Fruit fly (Drosophila melanogaster) whole organism, embryonic: Measurements from ENCODE around the gene snz.

Source experiments
- B-H2 ChIP-seq: fragments of 200-800 bp; sonication (Bioruptor generic); optimal IDR thresholded peaks from 2 replicates; lab custom pipeline; 2018; ENCODE audit warnings: missing biosample characterization, mild to moderate bottlenecking, missing genetic modification characterization
- CG10147 ChIP-seq: fragments of 200-800 bp; sonication (Bioruptor generic); optimal IDR thresholded peaks from 2 replicates; lab custom pipeline; 2019; ENCODE audit warnings: missing biosample characterization, mild to moderate bottlenecking, missing genetic modification characterization, moderate library complexity
- CG10274 ChIP-seq: fragments of 200-800 bp; sonication (Bioruptor generic); optimal IDR thresholded peaks from 3 replicates; lab custom pipeline; 2017; ENCODE audit warnings: missing biosample characterization, mild to moderate bottlenecking, missing genetic modification characterization
- CG10543 ChIP-seq: fragments of 200-800 bp; sonication (Bioruptor generic); optimal IDR thresholded peaks from 3 replicates; lab custom pipeline; 2017; ENCODE audit warnings: missing biosample characterization, mild to moderate bottlenecking, missing genetic modification characterization, moderate library complexity
- CG10979 ChIP-seq: fragments of 200-800 bp; sonication (Bioruptor generic); optimal IDR thresholded peaks from 2 replicates; lab custom pipeline; 2018; ENCODE audit warnings: missing biosample characterization, mild to moderate bottlenecking, missing genetic modification characterization, moderate library complexity
- CG11247 ChIP-seq: fragments of 200-800 bp; sonication (Bioruptor generic); IDR thresholded peaks from 2 replicates; pipeline ENCODE4 v1.3.6; 2022; ENCODE audit warnings: missing biosample characterization, missing genetic modification characterization
- CG11695 ChIP-seq: fragments of 200-800 bp; sonication (Bioruptor generic); IDR thresholded peaks from 3 replicates; pipeline ENCODE4 v1.3.6; 2022; ENCODE audit warnings: missing biosample characterization, missing genetic modification characterization
- CG11723 ChIP-seq: fragments of 200-800 bp; sonication (Bioruptor generic); optimal IDR thresholded peaks from 2 replicates; lab custom pipeline; 2017; ENCODE audit warnings: missing biosample characterization, mild to moderate bottlenecking, missing genetic modification characterization
- CG12659 ChIP-seq: fragments of 200-800 bp; sonication (Bioruptor generic); optimal IDR thresholded peaks from 3 replicates; lab custom pipeline; 2017; ENCODE audit warnings: mild to moderate bottlenecking, missing biosample characterization, missing genetic modification reagents, missing genetic modification characterization
- CG14441 ChIP-seq: fragments of 200-800 bp; sonication (Bioruptor generic); IDR thresholded peaks from 2 replicates; pipeline ENCODE4 v1.3.6; 2022; ENCODE audit warnings: missing biosample characterization, missing genetic modification characterization
- CG15269 ChIP-seq: fragments of 200-800 bp; sonication (Bioruptor generic); optimal IDR thresholded peaks from 2 replicates; lab custom pipeline; 2018; ENCODE audit warnings: missing biosample characterization, mild to moderate bottlenecking, missing genetic modification characterization, moderate library complexity
- CG1602 ChIP-seq: fragments of 200-800 bp; sonication (Bioruptor generic); optimal IDR thresholded peaks from 3 replicates; lab custom pipeline; 2016; ENCODE audit warnings: missing biosample characterization, missing genetic modification characterization
- CG1603 ChIP-seq: fragments of 200-800 bp; sonication (Bioruptor generic); optimal IDR thresholded peaks from 2 replicates; lab custom pipeline; 2019; ENCODE audit warnings: missing biosample characterization, mild to moderate bottlenecking, missing genetic modification characterization, moderate library complexity
- CG16815 ChIP-seq: fragments of 200-800 bp; sonication (Bioruptor generic); optimal IDR thresholded peaks from 3 replicates; lab custom pipeline; 2017; ENCODE audit warnings: missing biosample characterization, mild to moderate bottlenecking, missing genetic modification characterization
- CG17385 ChIP-seq: fragments of 200-800 bp; sonication (Bioruptor generic); optimal IDR thresholded peaks from 3 replicates; lab custom pipeline; 2018; ENCODE audit warnings: missing biosample characterization, mild to moderate bottlenecking, missing genetic modification characterization
- CG17829 ChIP-seq: fragments of 200-800 bp; optimal IDR thresholded peaks from 2 replicates; lab custom pipeline; 2019; ENCODE audit warnings: missing biosample characterization, mild to moderate bottlenecking, missing genetic modification characterization, moderate library complexity
- CG2120 ChIP-seq: fragments of 200-800 bp; sonication (Bioruptor generic); optimal IDR thresholded peaks from 3 replicates; lab custom pipeline; 2016; ENCODE audit warnings: missing biosample characterization, missing genetic modification characterization
- CG4328 ChIP-seq: fragments of 200-800 bp; sonication (Bioruptor generic); optimal IDR thresholded peaks from 3 replicates; lab custom pipeline; 2017; ENCODE audit warnings: missing biosample characterization, missing genetic modification reagents, missing genetic modification characterization
- CG4820 ChIP-seq: fragments of 200-800 bp; sonication (Bioruptor generic); optimal IDR thresholded peaks from 3 replicates; lab custom pipeline; 2016; ENCODE audit warnings: missing biosample characterization, missing genetic modification characterization
- CG9932 ChIP-seq: fragments of 200-800 bp; sonication (Bioruptor generic); IDR thresholded peaks from 2 replicates; pipeline ENCODE4 v1.3.6; 2022; ENCODE audit warnings: missing biosample characterization, missing genetic modification characterization
- CoRest ChIP-seq: fragments of 200-800 bp; sonication (Bioruptor generic); optimal IDR thresholded peaks from 3 replicates; lab custom pipeline; 2018; ENCODE audit warnings: missing biosample characterization, mild to moderate bottlenecking, missing genetic modification characterization, moderate library complexity
- Doc3 ChIP-seq: fragments of 200-800 bp; sonication (Bioruptor generic); IDR thresholded peaks from 3 replicates; pipeline ENCODE4 v1.3.6; 2022; ENCODE audit warnings: missing biosample characterization, missing genetic modification characterization; ENCODE audit not compliant: partially characterized antibody
- E2f2 ChIP-seq: fragments of 200-800 bp; sonication (Bioruptor generic); IDR thresholded peaks from 2 replicates; pipeline ENCODE4 v1.3.6; 2022; ENCODE audit warnings: missing biosample characterization, missing genetic modification characterization
- HLH3B ChIP-seq: fragments of 200-800 bp; sonication (Bioruptor generic); IDR thresholded peaks from 2 replicates; pipeline ENCODE4 v1.3.6; 2022; ENCODE audit warnings: missing biosample characterization, missing genetic modification characterization
- HmgD ChIP-seq: fragments of 200-800 bp; sonication (Bioruptor generic); optimal IDR thresholded peaks from 3 replicates; lab custom pipeline; 2016; ENCODE audit warnings: missing biosample characterization, missing genetic modification characterization
- Hmr ChIP-seq: fragments of 200-800 bp; sonication (Bioruptor generic); optimal IDR thresholded peaks from 3 replicates; lab custom pipeline; 2017; ENCODE audit warnings: mild to moderate bottlenecking, missing biosample characterization, missing genetic modification reagents, missing genetic modification characterization
- Hr51 ChIP-seq, 2 experiments: fragments of 200-800 bp; sonication (Bioruptor generic); optimal IDR thresholded peaks; 2 replicates in 1 of 2; 3 replicates in 1 of 2; lab custom pipeline; 2016 to 2018; ENCODE audit warnings: missing biosample characterization in 2 of 2, missing genetic modification characterization in 2 of 2, mild to moderate bottlenecking in 1 of 2, moderate library complexity in 1 of 2
- Max ChIP-seq: fragments of 200-800 bp; sonication (Bioruptor generic); optimal IDR thresholded peaks from 2 replicates; lab custom pipeline; 2016; ENCODE audit warnings: missing biosample characterization, mild to moderate bottlenecking, missing genetic modification characterization
- Med ChIP-seq: fragments of 200-800 bp; sonication (Bioruptor generic); peaks from one replicate; lab custom pipeline; 2016; ENCODE audit warnings: missing biosample characterization, missing genetic modification characterization, mild to moderate bottlenecking, inconsistent platforms, moderate library complexity
- Rfx ChIP-seq: fragments of 200-800 bp; sonication (Bioruptor generic); IDR thresholded peaks from 2 replicates; pipeline ENCODE4 v1.3.6; 2022; ENCODE audit warnings: missing biosample characterization, missing genetic modification characterization
- Sox102F ChIP-seq: fragments of 200-800 bp; sonication (Bioruptor generic); optimal IDR thresholded peaks from 2 replicates; lab custom pipeline; 2018; ENCODE audit warnings: missing biosample characterization, mild to moderate bottlenecking, missing genetic modification characterization, moderate library complexity
- abd-A ChIP-seq: fragments of 200-800 bp; sonication (Bioruptor generic); optimal IDR thresholded peaks from 3 replicates; lab custom pipeline; 2019; ENCODE audit warnings: missing biosample characterization, mild to moderate bottlenecking, missing genetic modification characterization, moderate library complexity
- bab2 ChIP-seq: fragments of 200-800 bp; sonication (Bioruptor generic); optimal IDR thresholded peaks from 2 replicates; lab custom pipeline; 2016; ENCODE audit warnings: missing biosample characterization, missing genetic modification characterization
- bsh ChIP-seq, 2 experiments: fragments of 200-800 bp; sonication (Bioruptor generic); optimal IDR thresholded peaks; 2 replicates each; lab custom pipeline; 2017 to 2018; ENCODE audit warnings: mild to moderate bottlenecking in 2 of 2, missing biosample characterization in 2 of 2, missing genetic modification characterization in 2 of 2, moderate library complexity in 1 of 2
- dpn ChIP-seq, 2 experiments: fragments of 200-800 bp; sonication (Bioruptor generic); optimal IDR thresholded peaks; 3 replicates each; lab custom pipeline; 2016; ENCODE audit warnings: missing biosample characterization in 2 of 2, missing genetic modification characterization in 2 of 2
- ewg ChIP-seq: fragments of 200-800 bp; sonication (Bioruptor generic); optimal IDR thresholded peaks from 3 replicates; lab custom pipeline; 2017; ENCODE audit warnings: mild to moderate bottlenecking, missing biosample characterization, missing genetic modification reagents, missing genetic modification characterization
- fd96Cb ChIP-seq: fragments of 200-800 bp; sonication (Bioruptor generic); optimal IDR thresholded peaks from 2 replicates; lab custom pipeline; 2018; ENCODE audit warnings: missing biosample characterization, mild to moderate bottlenecking, missing genetic modification characterization, moderate library complexity
- gem ChIP-seq: fragments of 200-800 bp; sonication (Bioruptor generic); optimal IDR thresholded peaks from 2 replicates; lab custom pipeline; 2019; ENCODE audit warnings: missing biosample characterization, mild to moderate bottlenecking, missing genetic modification characterization, moderate library complexity
- gfzf ChIP-seq: fragments of 200-800 bp; sonication (Bioruptor generic); optimal IDR thresholded peaks from 2 replicates; lab custom pipeline; 2016; ENCODE audit warnings: missing biosample characterization, mild to moderate bottlenecking, missing genetic modification characterization, moderate library complexity
- grau ChIP-seq: fragments of 200-800 bp; optimal IDR thresholded peaks from 3 replicates; lab custom pipeline; 2019; ENCODE audit warnings: missing biosample characterization, mild to moderate bottlenecking, missing genetic modification characterization, moderate library complexity
- lab ChIP-seq: fragments of 200-800 bp; sonication (Bioruptor generic); optimal IDR thresholded peaks from 3 replicates; lab custom pipeline; 2017; ENCODE audit warnings: missing biosample characterization, missing genetic modification characterization, mild to moderate bottlenecking, moderate library complexity, missing genetic modification reagents
- mam ChIP-seq: fragments of 200-800 bp; sonication (Bioruptor generic); optimal IDR thresholded peaks from 3 replicates; lab custom pipeline; 2016; ENCODE audit warnings: missing biosample characterization, missing genetic modification characterization
- phol ChIP-seq: fragments of 200-800 bp; sonication (Bioruptor generic); optimal IDR thresholded peaks from 3 replicates; lab custom pipeline; 2018; ENCODE audit warnings: missing biosample characterization, mild to moderate bottlenecking, missing genetic modification characterization, moderate library complexity
- sens ChIP-seq: fragments of 200-800 bp; sonication (Bioruptor generic); peaks from one replicate; lab custom pipeline; 2016; ENCODE audit warnings: missing biosample characterization, missing genetic modification characterization
- seq ChIP-seq: fragments of 200-800 bp; sonication (Bioruptor generic); IDR thresholded peaks from 2 replicates; pipeline ENCODE4 v1.3.6; 2022; ENCODE audit warnings: missing biosample characterization, missing genetic modification characterization
- stc ChIP-seq: fragments of 200-800 bp; sonication (Bioruptor generic); IDR thresholded peaks from 2 replicates; pipeline ENCODE4 v1.3.6; 2022; ENCODE audit warnings: missing biosample characterization, missing genetic modification characterization

snz gene

DNA sequence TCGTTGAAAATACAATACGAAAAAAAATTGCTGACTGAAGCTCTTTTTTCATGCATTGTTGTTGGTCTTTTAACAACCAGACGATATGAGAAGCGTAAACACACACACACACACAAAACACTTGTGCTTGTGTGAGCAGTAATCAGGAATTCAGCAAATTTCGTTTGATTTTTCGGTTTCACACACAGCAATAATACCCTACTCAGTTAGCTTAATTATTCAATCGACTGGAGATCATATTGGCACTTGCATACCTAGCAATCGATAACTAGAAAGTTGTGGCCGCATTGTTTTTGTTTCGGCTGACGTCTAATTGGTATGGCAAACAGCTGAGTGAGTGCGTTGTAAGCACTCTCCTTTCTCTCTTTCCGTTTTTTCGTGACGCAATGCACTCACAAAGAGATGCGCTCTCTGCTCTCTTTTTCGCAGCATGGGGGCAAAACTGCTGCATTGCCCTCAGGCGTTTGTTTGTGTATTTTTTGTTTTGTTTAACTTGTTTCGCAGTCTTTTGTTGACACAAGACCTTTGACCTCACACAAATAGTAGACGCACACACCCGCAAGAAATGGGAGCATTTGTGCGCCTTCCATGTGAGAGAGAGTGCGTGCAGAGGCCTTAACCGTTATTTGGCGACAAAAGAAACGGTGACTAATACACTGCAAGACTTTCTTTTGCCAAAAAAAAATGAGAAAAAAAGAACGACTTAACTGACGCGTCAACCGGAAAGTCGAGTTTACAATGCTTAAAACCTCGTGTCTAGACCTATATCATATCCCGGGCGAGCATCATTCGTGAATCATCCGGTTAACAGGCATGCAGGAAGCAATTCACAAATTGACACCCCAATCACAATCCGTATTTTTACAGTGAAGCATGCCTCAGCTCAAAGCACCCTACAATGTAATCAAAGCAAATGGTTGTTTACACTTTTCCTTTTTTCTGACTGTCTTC, 33.2 kb downstream of the snz start (continued):
- TF ChIP-seq gfzf (no peak), B-H2 (GFP tag; lab: Kevin White, UChicago) (no peak), CG10979 (tag; lab: Kevin White, UChicago) (peak; percentile 40), Hr51 (GFP tag; optimal IDR thresholded peaks at IDR 0.05; lab: Kevin White, UChicago) (peak in 1 of 2 experiments; percentile 23), CG1602 (no peak), Max (no peak), Hmr (GFP tag; lab: Kevin White, UChicago) (peak; percentile 27), CG12659 (peak; percentile 8), gem (tag; lab: Kevin White, UChicago) (peak; percentile 49), Rfx (GFP tag; lab: Robert Waterston, UW) (peak; percentile 56), CG17829 (tag; lab: Kevin White, UChicago) (peak; percentile 12), CG9932 (GFP tag; lab: Robert Waterston, UW) (peak; percentile 31; the same call in 1 of the 2 replicates), phol (tag; lab: Kevin White, UChicago) (peak; percentile 26), bab2 (GFP tag; lab: Kevin White, UChicago) (peak; percentile 22), dpn (GFP tag; optimal IDR thresholded peaks at IDR 0.05; lab: Kevin White, UChicago) (peak in 1 of 2 experiments; percentile 28), CG11695 (GFP tag; lab: Robert Waterston, UW) (0 out of 3 replicates have a peak, but pooled peaks have one; percentile 24), CG4820 (GFP tag; lab: Kevin White, UChicago) (peak; percentile 8), HLH3B (0 out of 2 replicates have a peak, but pooled peaks have one; percentile 28), stc (GFP tag; lab: Robert Waterston, UW) (0 out of 2 replicates have a peak, but pooled peaks have one; percentile 8), CG16815 (GFP tag; lab: Kevin White, UChicago) (no peak), Sox102F (GFP tag; lab: Kevin White, UChicago) (peak; percentile 49), mam (GFP tag; lab: Kevin White, UChicago) (peak; percentile 28), CG1603 (peak; percentile 34), bsh (GFP tag; optimal IDR thresholded peaks at IDR 0.05; lab: Kevin White, UChicago) (peak; percentile 3 to 49), grau (tag; lab: Kevin White, UChicago) (peak; percentile 50), fd96Cb (peak; percentile 42), abd-A (peak; percentile 38), CG10274 (peak; percentile 97), CG10147 (GFP tag; lab: Kevin White, UChicago) (peak; percentile 27), CG11247 (GFP tag; lab: Robert Waterston, UW) (0 out of 2 replicates have a peak, but pooled peaks have one; percentile 22), ewg (GFP tag; lab: Kevin White, UChicago) (peak; percentile 1), CoRest (peak; percentile 29), Med (GFP tag; lab: Kevin White, UChicago) (peak; percentile 85), CG4328 (GFP tag; lab: Kevin White, UChicago) (no peak), seq (GFP tag; lab: Robert Waterston, UW) (no peak), CG11723 (GFP tag; lab: Kevin White, UChicago) (no peak), CG14441 (GFP tag; lab: Robert Waterston, UW) (0 out of 2 replicates have a peak, but pooled peaks have one; percentile 35), CG2120 (GFP tag; lab: Kevin White, UChicago) (peak; percentile 48), CG17385 (GFP tag; lab: Kevin White, UChicago) (no peak), HmgD (GFP tag; lab: Kevin White, UChicago) (peak; percentile 1), lab (peak; percentile 68), E2f2 (peak; percentile 7; the same call in 1 of the 2 replicates), Doc3 (GFP tag; lab: Robert Waterston, UW) (peak; percentile 27; the same call in 1 of the 3 replicates), sens (peak; percentile 83), CG10543 (GFP tag; lab: Kevin White, UChicago) (peak; percentile 56), CG15269 (tag; lab: Kevin White, UChicago) (peak; percentile 11)
